Worm (Caenorhabditis elegans) whole organism, L1 larva: ENCODE data around the gene hira-1.

Experiments
- ceh-8 ChIP-seq: fragments of 200-800 bp; sonication (Bioruptor generic); optimal IDR thresholded peaks from 2 replicates; lab custom pipeline; 2018; ENCODE audit warnings: mild to moderate bottlenecking, missing genetic modification characterization, moderate library complexity, missing compliant biosample characterization
- ces-1 ChIP-seq: fragments of 150-350 bp; optimal IDR thresholded peaks from 2 replicates; lab custom pipeline; 2014; ENCODE audit warnings: missing biosample characterization, missing genetic modification reagents, missing genetic modification characterization
- egl-27 ChIP-seq, 2 experiments: fragments of 150-350 bp in 1 of 2; sonication (generic microtip); optimal IDR thresholded peaks; 3 replicates each; lab custom pipeline; 2017 to 2018; ENCODE audit warnings: missing biosample characterization in 2 of 2, missing genetic modification characterization in 2 of 2, missing genetic modification reagents in 2 of 2
- elt-2 ChIP-seq: sonication (generic microtip); optimal IDR thresholded peaks from 2 replicates; lab custom pipeline; 2016; ENCODE audit warnings: missing genetic modification characterization, mild to moderate bottlenecking, inconsistent platforms, missing compliant biosample characterization, missing genetic modification reagents
- fkh-10 ChIP-seq: sonication (generic microtip); optimal IDR thresholded peaks from 2 replicates; lab custom pipeline; 2017; ENCODE audit warnings: missing biosample characterization, missing genetic modification reagents, missing genetic modification characterization
- lin-15B ChIP-seq: fragments of 150-350 bp; sonication (generic microtip); optimal IDR thresholded peaks from 3 replicates; lab custom pipeline; 2014; ENCODE audit warnings: missing biosample characterization, missing genetic modification characterization
- lin-39 ChIP-seq: fragments of 150-350 bp; optimal IDR thresholded peaks from 2 replicates; lab custom pipeline; 2014; ENCODE audit warnings: missing biosample characterization, missing genetic modification reagents, missing genetic modification characterization
- nhr-11 ChIP-seq: fragments of 150-350 bp; optimal IDR thresholded peaks from 2 replicates; lab custom pipeline; 2014; ENCODE audit warnings: missing biosample characterization, missing genetic modification characterization
- nhr-28 ChIP-seq: fragments of 150-350 bp; optimal IDR thresholded peaks from 2 replicates; lab custom pipeline; 2014; ENCODE audit warnings: missing biosample characterization, missing genetic modification characterization
- pqm-1 ChIP-seq: sonication (generic microtip); optimal IDR thresholded peaks from 3 replicates; lab custom pipeline; 2017; ENCODE audit warnings: missing biosample characterization, missing genetic modification characterization
- unc-130 ChIP-seq: fragments of 150-350 bp; optimal IDR thresholded peaks from 2 replicates; lab custom pipeline; 2017; ENCODE audit warnings: missing biosample characterization, missing genetic modification characterization, inconsistent platforms
- unc-62 ChIP-seq: fragments of 150-350 bp; optimal IDR thresholded peaks from 2 replicates; lab custom pipeline; 2014; ENCODE audit warnings: missing biosample characterization, missing genetic modification reagents, missing genetic modification characterization

- no peak for TF ChIP-seq unc-62
- TF ChIP-seq fkh-10 (GFP tag; lab: Kevin White, UChicago) = no peak
- TF ChIP-seq lin-39 (tag; lab: Kevin White, UChicago) = no peak
- TF ChIP-seq ceh-8 (GFP tag; lab: Kevin White, UChicago) = no peak
- TF ChIP-seq lin-15B (tag; lab: Kevin White, UChicago) = no peak
- TF ChIP-seq ces-1 (GFP tag; lab: Kevin White, UChicago) = no peak
- no peak for TF ChIP-seq nhr-28 (tag; lab: Kevin White, UChicago)
- TF ChIP-seq unc-130 (tag; lab: Kevin White, UChicago) = no peak
- no peak for TF ChIP-seq pqm-1 (tag; lab: Kevin White, UChicago)
- TF ChIP-seq nhr-11 (tag; lab: Kevin White, UChicago) = no peak
- no peak for TF ChIP-seq egl-27 (tag; optimal IDR thresholded peaks at IDR 0.05; lab: Kevin White, UChicago)
- TF ChIP-seq elt-2 = no peak
Observed at ce11 chrIII:5224908-5225307, 34.0 kb downstream of the hira-1 start.
